Worm (Caenorhabditis elegans): ENCODE measurements around the gene hrpu-2.

DNA sequence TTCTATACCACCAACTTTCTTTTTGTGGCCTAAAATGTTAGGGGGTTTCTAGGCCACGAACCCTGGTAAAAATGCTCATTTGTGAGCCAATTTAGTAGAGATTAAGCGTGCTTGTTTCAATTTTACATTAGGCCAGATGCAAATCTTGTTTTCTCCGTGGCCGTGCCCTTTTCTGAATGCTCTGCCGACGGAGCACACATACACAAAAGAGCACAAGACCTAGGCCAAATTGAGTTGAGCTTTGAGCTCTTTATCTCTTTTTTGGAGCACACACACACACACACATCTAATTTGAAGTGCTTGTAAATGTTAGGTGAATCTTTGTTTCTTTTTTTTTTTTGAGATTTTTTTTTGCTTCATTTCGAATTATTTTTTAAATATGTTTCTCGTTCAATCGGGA is 4.8 kb upstream of the hrpu-2 start:
- TF ChIP-seq hlh-30 (tag; optimal IDR thresholded peaks at IDR 0.05; ENCODE audit: insufficient read depth) (no peak), mep-1 (tag; optimal IDR thresholded peaks at IDR 0.05) (no peak)

Measured in whole organism, L4 larva.